Worm (Caenorhabditis elegans) whole organism, L1 larva: ENCODE results near the gene K08F4.5.

Source experiments
- ceh-82 ChIP-seq, 3 experiments: fragments of 150-350 bp in 1 of 3; sonication (generic microtip) in 2 of 3; optimal IDR thresholded peaks; 2 replicates each; lab custom pipeline; 2014 to 2017; ENCODE audit warnings: missing biosample characterization in 3 of 3, missing genetic modification characterization in 3 of 3
- ceh-88 ChIP-seq: fragments of 200-800 bp; sonication (Bioruptor generic); IDR thresholded peaks from 2 replicates; pipeline ENCODE4 v1.3.6; 2022; ENCODE audit warnings: missing genetic modification characterization, missing compliant biosample characterization
- dpl-1 ChIP-seq, 3 experiments: fragments of 150-350 bp in 2 of 3; sonication (generic microtip) in 1 of 3; optimal IDR thresholded peaks; 2 replicates each; lab custom pipeline; 2014 to 2017; ENCODE audit warnings: missing biosample characterization in 3 of 3, missing genetic modification characterization in 3 of 3, missing genetic modification reagents in 3 of 3
- elt-3 ChIP-seq, 6 experiments: fragments of 150-350 bp in 1 of 6; sonication (generic microtip); optimal IDR thresholded peaks; 2 replicates each; lab custom pipeline; 2017 to 2018; ENCODE audit warnings: missing biosample characterization in 6 of 6, missing genetic modification characterization in 6 of 6, inconsistent platforms in 1 of 6
- jun-1 ChIP-seq: fragments of 150-350 bp; optimal IDR thresholded peaks from 2 replicates; lab custom pipeline; 2014; ENCODE audit warnings: missing biosample characterization, missing genetic modification reagents, missing genetic modification characterization
- lir-3 ChIP-seq: sonication (generic microtip); optimal IDR thresholded peaks from 2 replicates; lab custom pipeline; 2016; ENCODE audit warnings: mild to moderate bottlenecking, missing genetic modification characterization, moderate library complexity, missing compliant biosample characterization; ENCODE audit not compliant: poor library complexity
- mef-2 ChIP-seq: fragments of 150-350 bp; optimal IDR thresholded peaks from 2 replicates; lab custom pipeline; 2014; ENCODE audit warnings: missing biosample characterization, missing genetic modification characterization
- nhr-11 ChIP-seq: fragments of 150-350 bp; optimal IDR thresholded peaks from 2 replicates; lab custom pipeline; 2014; ENCODE audit warnings: missing biosample characterization, missing genetic modification characterization
- nhr-19 ChIP-seq: fragments of 200-800 bp; sonication (Bioruptor generic); conservative IDR thresholded peaks from 2 replicates; pipeline ENCODE4 v1.3.6; 2022; ENCODE audit warnings: missing genetic modification characterization, missing compliant biosample characterization
- pqm-1 ChIP-seq: sonication (generic microtip); optimal IDR thresholded peaks from 3 replicates; lab custom pipeline; 2017; ENCODE audit warnings: missing biosample characterization, missing genetic modification characterization
- rnt-1 ChIP-seq: sonication (generic microtip); optimal IDR thresholded peaks from 2 replicates; lab custom pipeline; 2016; ENCODE audit warnings: mild to moderate bottlenecking, missing genetic modification characterization, moderate library complexity, missing compliant biosample characterization
- sox-4 ChIP-seq: sonication (generic microtip); optimal IDR thresholded peaks from 2 replicates; lab custom pipeline; 2016; ENCODE audit warnings: missing genetic modification characterization, missing compliant biosample characterization
- unc-130 ChIP-seq: fragments of 150-350 bp; optimal IDR thresholded peaks from 2 replicates; lab custom pipeline; 2017; ENCODE audit warnings: missing biosample characterization, missing genetic modification characterization, inconsistent platforms
- unc-98 ChIP-seq: fragments of 200-800 bp; sonication (Bioruptor generic); IDR thresholded peaks from 2 replicates; pipeline ENCODE4 v1.3.6; 2022; ENCODE audit warnings: missing genetic modification characterization, missing compliant biosample characterization

DNA sequence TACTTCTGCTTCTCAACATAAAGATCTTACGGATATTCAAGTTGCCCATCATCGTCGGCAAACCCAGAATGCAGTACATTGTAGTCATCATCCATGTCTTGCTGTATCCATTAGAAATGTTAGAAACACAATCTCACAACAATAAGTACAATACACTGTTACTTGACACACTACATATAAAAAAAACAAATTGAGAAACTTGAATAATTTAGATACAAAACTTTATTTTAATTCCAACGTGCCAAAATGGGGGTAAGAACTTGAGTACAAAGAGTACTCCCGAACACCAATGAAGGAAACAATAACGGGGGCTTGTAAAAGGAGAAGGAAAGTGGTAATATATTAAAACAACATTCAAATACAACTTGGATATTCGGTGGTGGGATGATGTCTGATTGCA is 9.2 kb downstream of the K08F4.5 start, which contains the start of gene ctf-18:
- TF ChIP-seq sox-4 (tag; lab: Kevin White, UChicago) (no peak), jun-1 (no peak), elt-3 (tag; optimal IDR thresholded peaks at IDR 0.05; lab: Kevin White, UChicago) (no peak), ceh-82 (tag; optimal IDR thresholded peaks at IDR 0.05; lab: Kevin White, UChicago) (no peak), ceh-88 (GFP tag; lab: Robert Waterston, UW) (no peak), unc-98 (GFP tag; lab: Robert Waterston, UW) (no peak), rnt-1 (tag; lab: Kevin White, UChicago) (no peak), lir-3 (no peak), unc-130 (tag; lab: Kevin White, UChicago) (no peak), nhr-11 (tag; lab: Kevin White, UChicago) (no peak), mef-2 (tag; lab: Kevin White, UChicago) (no peak), nhr-19 (GFP tag; lab: Robert Waterston, UW) (no peak), dpl-1 (GFP tag; optimal IDR thresholded peaks at IDR 0.05; lab: Kevin White, UChicago) (no peak), pqm-1 (tag; lab: Kevin White, UChicago) (no peak)
